Worm (Caenorhabditis elegans) whole organism, late embryonic: ENCODE data around the gene sms-5.
"Not testable (repeated sequence)": the region's sequence is repeated elsewhere in the genome, so short reads cannot be mapped to it uniquely, and the experiment has no call there.

ENCODE experiments used
- ref-2 ChIP-seq: sonication (generic microtip); optimal IDR thresholded peaks from 2 replicates; lab custom pipeline; 2016; ENCODE audit warnings: missing genetic modification characterization, missing compliant biosample characterization
- rnt-1 ChIP-seq: sonication (generic microtip); optimal IDR thresholded peaks from 2 replicates; lab custom pipeline; 2016; ENCODE audit warnings: missing genetic modification characterization, missing compliant biosample characterization

- not testable (repeated sequence) for TF ChIP-seq ref-2, rnt-1 (tag; lab: Kevin White, UChicago)
Observed at ce11 chrII:535226-535625, 40.0 kb downstream of the sms-5 start, which contains the start of gene T27A1.3.
